Fruit fly (Drosophila melanogaster): ENCODE measurements around the gene cdm.

Gene cdm

dm6 chr3R:18226043-18226808 lies 42.9 kb upstream of the cdm start, which contains the start of the genes CG7168 and Mdh2:
CG7168 (minus strand) TSS chr3R:18226082.
Mdh2 (plus strand) TSS chr3R:18226396.
- TF ChIP-seq Sp1 (GFP tag; optimal IDR thresholded peaks at IDR 0.05) = peak; percentile 13
- TF ChIP-seq CG32264 (GFP tag; optimal IDR thresholded peaks at IDR 0.05) = no peak
- no peak for TF ChIP-seq Myc (optimal IDR thresholded peaks at IDR 0.05)
- TF ChIP-seq Dif (GFP tag; optimal IDR thresholded peaks at IDR 0.05; ENCODE audit: partially characterized antibody) = peak; percentile 4
- TF ChIP-seq dl (GFP tag; optimal IDR thresholded peaks at IDR 0.05; ENCODE audit: insufficient read depth in 1 of 2, partially characterized antibody in 2 of 2) = no peak
- no peak for TF ChIP-seq fru (GFP tag; optimal IDR thresholded peaks at IDR 0.05)
- peak; percentile 1 for TF ChIP-seq Hnf4 (GFP tag; optimal IDR thresholded peaks at IDR 0.05)
- no peak for TF ChIP-seq Abd-B (GFP tag; optimal IDR thresholded peaks at IDR 0.05)
- peak; percentile 5 for TF ChIP-seq dsf (GFP tag; optimal IDR thresholded peaks at IDR 0.05; ENCODE audit: borderline replicate concordance)
- no peak for TF ChIP-seq Rel (GFP tag; optimal IDR thresholded peaks at IDR 0.05)
- peak; percentile 95 for TF ChIP-seq Rel (tag; optimal IDR thresholded peaks at IDR 0.05)
- peak; percentile 10 for TF ChIP-seq HLH106 (tag; optimal IDR thresholded peaks at IDR 0.05)
- peak; percentile 34 for TF ChIP-seq h (GFP tag; optimal IDR thresholded peaks at IDR 0.05)
- TF ChIP-seq Vsx2 (GFP tag; optimal IDR thresholded peaks at IDR 0.05; ENCODE audit: partially characterized antibody) = no peak
- no peak for TF ChIP-seq CrebA (GFP tag; optimal IDR thresholded peaks at IDR 0.05; ENCODE audit: borderline replicate concordance)
- peak in 1 of 2 experiments; percentile 15 for TF ChIP-seq foxo (GFP tag; optimal IDR thresholded peaks at IDR 0.05)

dm6 chr3R:18223434-18223833 lies 40.2 kb upstream of the cdm start, which contains the start of the genes mTerf5 and Non3:
mTerf5 (minus strand) TSS chr3R:18223682.
Non3 (plus strand) TSS chr3R:18223722.
- TF ChIP-seq Mio (GFP tag; optimal IDR thresholded peaks at IDR 0.05) = no peak
- TF ChIP-seq dl (GFP tag; optimal IDR thresholded peaks at IDR 0.05; ENCODE audit: insufficient read depth in 1 of 2, partially characterized antibody in 2 of 2) = no peak
- peak in 1 of 2 experiments; percentile 67 for TF ChIP-seq foxo (GFP tag; optimal IDR thresholded peaks at IDR 0.05)
- peak; percentile 36 for TF ChIP-seq fru (GFP tag; optimal IDR thresholded peaks at IDR 0.05)
- TF ChIP-seq Vsx2 (GFP tag; optimal IDR thresholded peaks at IDR 0.05; ENCODE audit: partially characterized antibody) = no peak
- TF ChIP-seq GATAd (GFP tag; optimal IDR thresholded peaks at IDR 0.05) = no peak
- peak; percentile 64 for TF ChIP-seq rgr (GFP tag; optimal IDR thresholded peaks at IDR 0.05)
- TF ChIP-seq jim (GFP tag; optimal IDR thresholded peaks at IDR 0.05) = no peak
- TF ChIP-seq Jra (GFP tag; optimal IDR thresholded peaks at IDR 0.05) = peak; percentile 6
- peak; percentile 21 for TF ChIP-seq Hr83 (GFP tag; optimal IDR thresholded peaks at IDR 0.05; ENCODE audit: poor library complexity, severe bottlenecking)
- TF ChIP-seq Hr78 (GFP tag; optimal IDR thresholded peaks at IDR 0.05) = no peak
- peak; percentile 21 for TF ChIP-seq woc (GFP tag; optimal IDR thresholded peaks at IDR 0.05)
- TF ChIP-seq usp (GFP tag; optimal IDR thresholded peaks at IDR 0.05) = no peak
- no peak for TF ChIP-seq dmrt93B (GFP tag; optimal IDR thresholded peaks at IDR 0.05)
- peak; percentile 52 for TF ChIP-seq OdsH (GFP tag; optimal IDR thresholded peaks at IDR 0.05)
- TF ChIP-seq CG32264 (GFP tag; optimal IDR thresholded peaks at IDR 0.05) = no peak
- TF ChIP-seq sage (GFP tag; optimal IDR thresholded peaks at IDR 0.05) = no peak
- no peak for TF ChIP-seq pan (optimal IDR thresholded peaks at IDR 0.05)
- TF ChIP-seq lola (GFP tag; optimal IDR thresholded peaks at IDR 0.05) = no peak
- TF ChIP-seq CG9705 (GFP tag; optimal IDR thresholded peaks at IDR 0.05) = peak; percentile 23
- TF ChIP-seq sv (GFP tag; optimal IDR thresholded peaks at IDR 0.05) = peak; percentile 9
- TF ChIP-seq Sp1 (GFP tag; optimal IDR thresholded peaks at IDR 0.05) = peak; percentile 67
- TF ChIP-seq dsf (GFP tag; optimal IDR thresholded peaks at IDR 0.05; ENCODE audit: borderline replicate concordance) = peak; percentile 29
- TF ChIP-seq N (GFP tag; optimal IDR thresholded peaks at IDR 0.05) = no peak
- peak; percentile 37 for TF ChIP-seq h (GFP tag; optimal IDR thresholded peaks at IDR 0.05)
- TF ChIP-seq Rel (GFP tag; optimal IDR thresholded peaks at IDR 0.05) = no peak
- peak; percentile 57 for TF ChIP-seq Rel (tag; optimal IDR thresholded peaks at IDR 0.05)
- no peak for TF ChIP-seq Abd-B (GFP tag; optimal IDR thresholded peaks at IDR 0.05)
- TF ChIP-seq br (GFP tag; optimal IDR thresholded peaks at IDR 0.05) = no peak
- peak; percentile 26 for TF ChIP-seq Myc (optimal IDR thresholded peaks at IDR 0.05)
- TF ChIP-seq brk (GFP tag; optimal IDR thresholded peaks at IDR 0.05) = no peak
- TF ChIP-seq CrebA (GFP tag; optimal IDR thresholded peaks at IDR 0.05; ENCODE audit: borderline replicate concordance) = no peak
- peak; percentile 64 for TF ChIP-seq psq (GFP tag; optimal IDR thresholded peaks at IDR 0.05)
- peak; percentile 73 for TF ChIP-seq HLH106 (tag; optimal IDR thresholded peaks at IDR 0.05)
- no peak for TF ChIP-seq Dfd (GFP tag; optimal IDR thresholded peaks at IDR 0.05)
- peak; percentile 14 for TF ChIP-seq ey (GFP tag; optimal IDR thresholded peaks at IDR 0.05)
- peak; percentile 65 for TF ChIP-seq Hnf4 (GFP tag; optimal IDR thresholded peaks at IDR 0.05)
- TF ChIP-seq tai (GFP tag; optimal IDR thresholded peaks at IDR 0.05) = no peak
- TF ChIP-seq Dif (GFP tag; optimal IDR thresholded peaks at IDR 0.05; ENCODE audit: partially characterized antibody) = no peak
